Worm (Caenorhabditis elegans) whole organism, early embryonic: ENCODE measurements around the gene srj-45.

Experiments
- B0310.2 ChIP-seq: sonication (generic microtip); optimal IDR thresholded peaks from 2 replicates; lab custom pipeline; 2016; ENCODE audit warnings: mild to moderate bottlenecking, missing genetic modification characterization, missing compliant biosample characterization
- F13C5.2 ChIP-seq: sonication (generic microtip); optimal IDR thresholded peaks from 2 replicates; lab custom pipeline; 2017; ENCODE audit warnings: mild to moderate bottlenecking, missing genetic modification characterization, inconsistent platforms, missing compliant biosample characterization
- aly-1 ChIP-seq: sonication (generic microtip); optimal IDR thresholded peaks from 2 replicates; lab custom pipeline; 2016; ENCODE audit warnings: missing genetic modification characterization, missing compliant biosample characterization
- ama-1 ChIP-seq: fragments of 150-350 bp; optimal IDR thresholded peaks from 2 replicates; lab custom pipeline; 2014
- ceh-13 ChIP-seq: fragments of 200-800 bp; sonication (Bioruptor generic); optimal IDR thresholded peaks from 2 replicates; lab custom pipeline; 2018; ENCODE audit warnings: mild to moderate bottlenecking, missing genetic modification characterization, missing compliant biosample characterization
- ceh-36 ChIP-seq: sonication (generic microtip); optimal IDR thresholded peaks from 2 replicates; lab custom pipeline; 2016; ENCODE audit warnings: missing genetic modification characterization, inconsistent platforms, missing compliant biosample characterization
- ets-7 ChIP-seq: sonication (generic microtip); optimal IDR thresholded peaks from 2 replicates; lab custom pipeline; 2016; ENCODE audit warnings: missing genotype, missing genetic modification characterization, missing compliant biosample characterization
- flt-1 ChIP-seq: fragments of 200-800 bp; sonication (Bioruptor generic); IDR thresholded peaks from 2 replicates; pipeline ENCODE4 v1.3.6; 2022; ENCODE audit warnings: missing genetic modification characterization, missing compliant biosample characterization
- hmbx-1 ChIP-seq: sonication (generic microtip); optimal IDR thresholded peaks from 2 replicates; lab custom pipeline; 2016; ENCODE audit warnings: mild to moderate bottlenecking, missing genetic modification characterization, missing compliant biosample characterization
- hmg-4 ChIP-seq: fragments of 200-800 bp; sonication (Bioruptor generic); optimal IDR thresholded peaks from 2 replicates; lab custom pipeline; 2018; ENCODE audit warnings: mild to moderate bottlenecking, missing genetic modification characterization, missing compliant biosample characterization
- hnd-1 ChIP-seq: sonication (generic microtip); optimal IDR thresholded peaks from 2 replicates; lab custom pipeline; 2016; ENCODE audit warnings: missing genetic modification characterization, missing compliant biosample characterization
- pes-1 ChIP-seq: fragments of 200-800 bp; sonication (Bioruptor generic); IDR thresholded peaks from 2 replicates; pipeline ENCODE4 v1.3.6; 2022; ENCODE audit warnings: missing genetic modification reagents, missing genetic modification characterization, missing compliant biosample characterization
- scrt-1 ChIP-seq: fragments of 200-800 bp; sonication (Bioruptor generic); IDR thresholded peaks from 2 replicates; pipeline ENCODE4 v1.3.6; 2022; ENCODE audit warnings: missing genetic modification characterization, missing compliant biosample characterization
- sea-1 ChIP-seq: fragments of 200-800 bp; sonication (Bioruptor generic); conservative IDR thresholded peaks from 2 replicates; pipeline ENCODE4 v1.3.6; 2022; ENCODE audit warnings: missing genetic modification characterization, missing compliant biosample characterization
- tbx-11 ChIP-seq: fragments of 200-800 bp; sonication (Bioruptor generic); IDR thresholded peaks from 2 replicates; pipeline ENCODE4 v1.3.6; 2022; ENCODE audit warnings: missing genetic modification characterization, missing compliant biosample characterization
- tbx-37 ChIP-seq: fragments of 200-800 bp; sonication (Bioruptor generic); conservative IDR thresholded peaks from 2 replicates; pipeline ENCODE4 v1.3.6; 2022; ENCODE audit warnings: missing genetic modification reagents, missing genetic modification characterization, missing compliant biosample characterization
- tra-4 ChIP-seq: sonication (generic microtip); optimal IDR thresholded peaks from 2 replicates; lab custom pipeline; 2017; ENCODE audit warnings: missing genetic modification characterization, missing compliant biosample characterization

srj-45 gene

DNA sequence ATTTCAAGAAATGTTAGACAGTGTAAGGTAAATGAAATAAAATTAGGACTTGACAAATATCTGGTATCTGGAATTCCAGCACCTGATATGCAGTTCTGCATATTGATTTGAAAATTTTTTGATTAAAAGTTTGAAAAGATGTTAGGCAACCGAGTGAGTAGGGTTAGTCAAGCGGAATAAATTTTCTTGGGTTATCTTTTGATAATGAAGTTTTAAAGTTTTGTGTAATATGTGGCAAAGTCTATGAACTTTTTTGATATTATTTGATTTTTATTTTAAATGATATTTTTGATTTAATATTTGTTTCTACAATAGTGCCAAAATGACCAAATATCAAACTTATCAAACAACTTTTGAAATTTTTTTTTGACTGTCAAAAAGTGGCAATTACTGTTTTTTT is 33.1 kb upstream of the srj-45 start, which contains the start of gene srh-241:
srh-241 (minus strand) TSS at position 101 of the 400 bp plus-strand sequence.
- no peak for TF ChIP-seq pes-1 (GFP tag; lab: Robert Waterston, UW)
- no peak for TF ChIP-seq scrt-1 (GFP tag; lab: Robert Waterston, UW)

DNA sequence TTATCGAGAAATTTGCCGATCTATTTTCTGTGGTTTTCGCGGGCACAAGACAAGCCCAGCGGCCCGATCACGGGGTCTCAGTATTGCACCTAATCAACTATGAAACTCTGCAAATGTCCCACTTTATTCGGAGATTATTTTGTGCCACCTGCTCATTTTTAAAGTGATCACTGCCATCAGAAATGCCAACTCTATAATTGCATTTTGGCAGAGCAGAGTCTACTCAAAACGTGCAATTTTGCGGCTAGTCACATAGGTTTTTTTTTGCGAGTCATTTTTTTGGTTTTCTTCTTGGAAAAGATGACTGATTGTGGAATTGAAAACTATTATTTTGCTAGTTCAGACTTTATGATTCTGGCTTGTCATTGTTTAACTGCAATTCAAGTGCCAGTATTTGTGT is 28.5 kb upstream of the srj-45 start, which contains the start of gene srh-240:
srh-240 (plus strand) TSS at position 301 of the 400 bp plus-strand sequence.
- TF ChIP-seq pes-1 (GFP tag; lab: Robert Waterston, UW) = no peak
- TF ChIP-seq hmg-4 (GFP tag; lab: Kevin White, UChicago) = no peak
- TF ChIP-seq hmbx-1 (tag; lab: Kevin White, UChicago) = no peak
- no peak for TF ChIP-seq flt-1 (GFP tag; lab: Robert Waterston, UW)
- no peak for TF ChIP-seq F13C5.2
- no peak for TF ChIP-seq ets-7
- no peak for TF ChIP-seq hnd-1 (tag; lab: Kevin White, UChicago)

DNA sequence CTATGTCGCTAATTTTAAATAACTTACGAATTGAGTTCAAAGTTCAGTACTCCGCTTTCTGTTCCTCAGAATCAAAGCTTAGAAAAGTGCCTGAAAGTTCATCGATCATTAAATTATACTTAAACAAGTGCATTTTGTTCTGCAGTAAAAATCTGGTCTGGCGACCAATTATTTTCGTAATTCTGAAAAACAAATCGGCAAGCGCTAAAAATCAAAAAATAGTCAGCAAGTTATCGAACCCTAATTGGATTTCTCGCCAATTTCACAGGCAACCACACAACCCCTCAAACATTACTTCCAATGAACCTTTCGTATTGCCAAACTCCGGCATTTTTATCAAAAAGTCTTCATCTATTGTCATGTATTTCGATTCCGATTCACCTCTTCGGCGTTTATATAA is 26.6 kb upstream of the srj-45 start, which contains the start of gene srh-272:
srh-272 (plus strand) TSS at position 301 of the 400 bp plus-strand sequence.
- TF ChIP-seq hmg-4 (GFP tag; lab: Kevin White, UChicago) (no peak), hmbx-1 (tag; lab: Kevin White, UChicago) (no peak), ceh-36 (tag; lab: Kevin White, UChicago) (no peak), aly-1 (tag; lab: Kevin White, UChicago) (no peak), B0310.2 (no peak), scrt-1 (GFP tag; lab: Robert Waterston, UW) (no peak), sea-1 (GFP tag; lab: Robert Waterston, UW) (no peak), hnd-1 (tag; lab: Kevin White, UChicago) (no peak), ets-7 (no peak), pes-1 (GFP tag; lab: Robert Waterston, UW) (no peak)

DNA sequence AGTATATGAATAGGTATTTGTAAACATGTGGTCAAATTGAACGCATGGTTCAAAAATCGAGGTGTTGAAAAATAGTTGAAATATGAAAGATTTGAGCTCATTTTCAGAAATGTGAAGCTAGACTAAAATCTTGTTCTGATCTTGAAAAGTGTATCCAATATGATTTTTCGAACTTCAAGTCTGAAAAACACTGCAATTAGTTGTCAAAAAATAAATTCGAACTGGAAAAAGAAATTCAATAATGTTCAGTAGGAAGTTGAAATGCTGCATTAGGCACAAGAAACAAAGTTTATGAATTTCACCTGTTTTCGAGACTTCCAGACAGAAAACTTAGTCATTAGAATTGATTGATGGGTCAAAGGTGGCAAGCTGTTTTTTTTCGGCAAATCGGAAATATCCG is 25.1 kb upstream of the srj-45 start, which contains the start of gene srh-270:
srh-270 (minus strand) TSS at position 101 of the 400 bp plus-strand sequence.
- TF ChIP-seq ama-1 (lab: Kevin White, UChicago) (no peak), hmbx-1 (tag; lab: Kevin White, UChicago) (no peak), aly-1 (tag; lab: Kevin White, UChicago) (no peak), tra-4 (tag; lab: Kevin White, UChicago) (no peak), ceh-13 (no peak), flt-1 (GFP tag; lab: Robert Waterston, UW) (no peak), sea-1 (GFP tag; lab: Robert Waterston, UW) (no peak), scrt-1 (GFP tag; lab: Robert Waterston, UW) (no peak), ceh-36 (tag; lab: Kevin White, UChicago) (no peak), pes-1 (GFP tag; lab: Robert Waterston, UW) (no peak)

- TF ChIP-seq flt-1 (GFP tag; lab: Robert Waterston, UW) = no peak
- no peak for TF ChIP-seq tra-4 (tag; lab: Kevin White, UChicago)
- no peak for TF ChIP-seq ceh-13
- no peak for TF ChIP-seq tbx-37
- TF ChIP-seq ceh-36 (tag; lab: Kevin White, UChicago) = no peak
- no peak for TF ChIP-seq aly-1 (tag; lab: Kevin White, UChicago)
- no peak for TF ChIP-seq hmbx-1 (tag; lab: Kevin White, UChicago)
Observed at ce11 chrV:2859738-2860137, 23.3 kb upstream of the srj-45 start, which contains the start of gene srj-54. TSS of gene srj-54 (minus strand) at chrV:2859838.

ce11 chrV:2857842-2858241 is 21.4 kb upstream of the srj-45 start, which contains the start of gene srj-55:
TSS of gene srj-55 (minus strand) at chrV:2857942.
- TF ChIP-seq tra-4 (tag; lab: Kevin White, UChicago) = no peak
- no peak for TF ChIP-seq ceh-13
- no peak for TF ChIP-seq tbx-11

- no peak for TF ChIP-seq ceh-36 (tag; lab: Kevin White, UChicago)
- TF ChIP-seq aly-1 (tag; lab: Kevin White, UChicago) = no peak
- TF ChIP-seq ets-7 = no peak
- no peak for TF ChIP-seq tbx-11
- no peak for TF ChIP-seq scrt-1 (GFP tag; lab: Robert Waterston, UW)
Observed at ce11 chrV:2855473-2855872, 19.1 kb upstream of the srj-45 start, which contains the start of gene srj-57. TSS of gene srj-57 (minus strand) at chrV:2855573.

- TF ChIP-seq aly-1 (tag; lab: Kevin White, UChicago) (no peak), flt-1 (GFP tag; lab: Robert Waterston, UW) (no peak), F13C5.2 (no peak), hmbx-1 (tag; lab: Kevin White, UChicago) (no peak), ama-1 (lab: Kevin White, UChicago) (no peak), scrt-1 (GFP tag; lab: Robert Waterston, UW) (no peak), ets-7 (no peak), ceh-13 (no peak), pes-1 (GFP tag; lab: Robert Waterston, UW) (no peak), sea-1 (GFP tag; lab: Robert Waterston, UW) (no peak), B0310.2 (no peak), hnd-1 (tag; lab: Kevin White, UChicago) (no peak), tbx-37 (no peak), tra-4 (tag; lab: Kevin White, UChicago) (no peak), tbx-11 (no peak)
Observed at ce11 chrV:2849071-2849470, 12.7 kb upstream of the srj-45 start, which contains the start of gene ugt-53. TSS of gene ugt-53 (plus strand) at chrV:2849343.
